Fruit fly (Drosophila melanogaster) whole organism, adult: Measurements from ENCODE around the gene CG8563.

Experiments used
- CG5204 ChIP-seq: fragments of 200-800 bp; sonication (Bioruptor generic); optimal IDR thresholded peaks from 2 replicates; lab custom pipeline; 2016; ENCODE audit warnings: missing biosample characterization, missing genetic modification characterization
- Hr96 ChIP-seq: fragments of 200-800 bp; sonication (Bioruptor generic); optimal IDR thresholded peaks from 2 replicates; lab custom pipeline; 2016; ENCODE audit warnings: missing biosample characterization, missing genetic modification characterization
- bab1 ChIP-seq: fragments of 200-800 bp; sonication (Bioruptor generic); optimal IDR thresholded peaks from 3 replicates; lab custom pipeline; 2019; ENCODE audit warnings: missing biosample characterization, mild to moderate bottlenecking, missing genetic modification characterization, moderate library complexity
- ovo ChIP-seq: fragments of 200-800 bp; sonication (Bioruptor generic); optimal IDR thresholded peaks from 2 replicates; lab custom pipeline; 2016; ENCODE audit warnings: missing biosample characterization, missing genetic modification characterization
- pad ChIP-seq: fragments of 200-800 bp; sonication (Bioruptor generic); optimal IDR thresholded peaks from 3 replicates; lab custom pipeline; 2017; ENCODE audit warnings: missing biosample characterization, missing genetic modification characterization, mild to moderate bottlenecking, moderate library complexity, missing genetic modification reagents

DNA sequence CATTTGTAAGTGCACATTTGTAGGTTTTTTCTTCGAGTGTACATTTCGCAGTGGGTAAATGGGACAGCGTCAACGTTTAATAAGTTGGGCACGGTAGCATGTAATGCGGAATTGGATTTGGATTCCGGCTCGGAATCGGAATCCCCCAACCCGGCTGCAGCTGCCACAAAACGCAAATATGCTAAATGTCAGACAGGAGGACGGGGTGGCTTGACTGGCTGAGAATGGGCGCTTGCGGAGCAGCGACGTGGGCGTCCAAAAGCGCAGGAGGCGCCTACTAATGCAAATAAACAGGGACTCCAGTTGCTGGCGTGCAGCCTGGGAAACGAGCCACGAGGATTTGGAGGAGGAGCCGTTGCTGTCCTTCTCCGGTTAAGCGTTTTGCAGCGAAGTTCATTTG is 2.7 kb upstream of the CG8563 start, which contains the start of gene CG8564:
- TF ChIP-seq bab1 (GFP tag; lab: Kevin White, UChicago): no peak
- TF ChIP-seq pad: no peak
- no peak for TF ChIP-seq Hr96 (GFP tag; lab: Kevin White, UChicago)
- TF ChIP-seq CG5204 (GFP tag; lab: Kevin White, UChicago): no peak
- TF ChIP-seq ovo: no peak
